Worm (Caenorhabditis elegans) whole organism, L1 larva: ENCODE data around the gene C16B8.2.

Experiments used
- aha-1 ChIP-seq: fragments of 150-350 bp; optimal IDR thresholded peaks from 2 replicates; lab custom pipeline; 2014; ENCODE audit warnings: missing biosample characterization, missing genetic modification characterization
- dsc-1 ChIP-seq: sonication (generic microtip); optimal IDR thresholded peaks from 2 replicates; lab custom pipeline; 2016; ENCODE audit warnings: mild to moderate bottlenecking, missing genetic modification characterization, missing compliant biosample characterization
- egl-13 ChIP-seq: sonication (generic microtip); optimal IDR thresholded peaks from 2 replicates; lab custom pipeline; 2016; ENCODE audit warnings: missing genotype, missing genetic modification reagents, missing genetic modification characterization, missing compliant biosample characterization
- lir-3 ChIP-seq: sonication (generic microtip); optimal IDR thresholded peaks from 2 replicates; lab custom pipeline; 2016; ENCODE audit warnings: mild to moderate bottlenecking, missing genetic modification characterization, moderate library complexity, missing compliant biosample characterization; ENCODE audit not compliant: poor library complexity
- nhr-237 ChIP-seq: fragments of 150-350 bp; optimal IDR thresholded peaks from 2 replicates; lab custom pipeline; 2014; ENCODE audit warnings: missing biosample characterization, missing genetic modification characterization
- snpc-4 ChIP-seq: fragments of 150-350 bp; optimal IDR thresholded peaks from 2 replicates; lab custom pipeline; 2014; ENCODE audit warnings: missing biosample characterization, missing genetic modification characterization
- swsn-7 ChIP-seq: sonication (generic microtip); optimal IDR thresholded peaks from 2 replicates; lab custom pipeline; 2016; ENCODE audit warnings: missing genetic modification characterization, missing compliant biosample characterization
- zag-1 ChIP-seq: fragments of 150-350 bp; optimal IDR thresholded peaks from 2 replicates; lab custom pipeline; 2014; ENCODE audit warnings: missing biosample characterization, missing genetic modification characterization

DNA sequence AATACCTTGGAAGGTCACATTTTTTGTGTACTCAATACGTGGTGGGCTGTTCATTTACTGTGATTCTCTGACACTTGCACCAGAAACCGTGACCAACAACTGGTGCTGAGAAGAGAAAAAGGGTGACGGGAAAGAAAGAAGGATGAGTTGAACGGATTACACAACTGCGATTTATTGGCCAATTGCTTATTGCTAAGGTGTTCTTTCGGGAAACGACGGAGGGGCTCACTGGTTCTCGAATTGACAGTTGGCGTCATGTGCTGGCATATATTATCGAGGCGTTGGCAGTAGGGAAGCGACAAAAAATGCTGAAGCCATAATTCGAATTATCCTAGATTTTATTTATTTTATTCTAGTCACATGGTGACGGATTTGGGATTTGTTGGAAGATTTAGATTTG is 7.9 kb upstream of the C16B8.2 start:
- TF ChIP-seq swsn-7 (tag; lab: Kevin White, UChicago) (no peak), lir-3 (tag; lab: Kevin White, UChicago) (no peak), zag-1 (no peak), snpc-4 (tag; lab: Kevin White, UChicago) (no peak), nhr-237 (no peak), dsc-1 (tag; lab: Kevin White, UChicago) (peak; percentile 76), egl-13 (no peak), aha-1 (tag; lab: Kevin White, UChicago) (no peak)
